Worm (Caenorhabditis elegans) whole organism, L4/young adult: Measurements from ENCODE around the gene W06B4.1.

Source experiments
- W03F9.2 ChIP-seq: fragments of 150-350 bp; optimal IDR thresholded peaks from 2 replicates; lab custom pipeline; 2014; ENCODE audit warnings: missing biosample characterization, missing genetic modification characterization
- dao-5 ChIP-seq: sonication (generic microtip); optimal IDR thresholded peaks from 2 replicates; lab custom pipeline; 2016; ENCODE audit warnings: missing genotype, missing genetic modification characterization, moderate library complexity, missing compliant biosample characterization
- him-1 ChIP-seq: sonication (generic microtip); optimal IDR thresholded peaks from 2 replicates; lab custom pipeline; 2016; ENCODE audit warnings: missing genotype, missing genetic modification reagents, missing genetic modification characterization, missing compliant biosample characterization

DNA sequence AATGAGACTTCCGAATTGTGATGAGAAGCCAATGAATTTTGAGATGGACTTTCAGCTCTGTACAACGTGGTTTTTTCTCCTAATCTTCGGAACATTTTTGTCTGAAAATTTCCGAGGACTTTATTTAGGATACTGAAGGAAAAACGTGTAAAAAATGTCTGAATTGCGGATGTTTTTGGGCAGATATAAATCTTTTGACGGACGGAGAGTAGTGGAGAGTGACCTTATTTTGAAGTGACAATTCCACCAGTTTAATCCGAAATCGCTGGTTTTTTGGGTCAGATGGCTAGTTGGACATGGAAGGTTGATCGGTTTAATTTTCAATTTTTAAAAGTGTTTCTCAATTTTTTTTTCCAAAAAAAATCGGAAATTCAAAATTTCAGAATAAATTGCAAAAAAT lies 17.9 kb downstream of the W06B4.1 start, which contains the start of gene T05C1.3:
- TF ChIP-seq him-1 (tag; lab: Kevin White, UChicago) (no peak), dao-5 (tag; lab: Kevin White, UChicago) (no peak), W03F9.2 (no peak)
